Worm (Caenorhabditis elegans): Measurements from ENCODE around the gene gpa-18.

The gpa-18 gene

ce11 chrIV:5209390-5209789 is 14.0 kb upstream of the gpa-18 start, which contains the start of the genes Y59E9AL.36 and nbet-1 (continued):
- TF ChIP-seq snpc-4 (GFP tag; optimal IDR thresholded peaks at IDR 0.05) (peak; percentile 75), snpc-4 (tag; optimal IDR thresholded peaks at IDR 0.05) (peak in 3 of 4 experiments; percentile 90 to 92 (median 92)), nfyb-1 (GFP tag; IDR thresholded peaks at IDR 0.05) (no peak), mcd-1 (GFP tag; IDR thresholded peaks at IDR 0.05) (peak; percentile 94), T26A5.8 (tag; optimal IDR thresholded peaks at IDR 0.05) (no peak), gei-17 (GFP tag; optimal IDR thresholded peaks at IDR 0.05) (no peak), pbrm-1 (GFP tag; IDR thresholded peaks at IDR 0.05) (peak; percentile 52; the same call in 1 of the 2 replicates), efl-1 (GFP tag; optimal IDR thresholded peaks at IDR 0.05) (peak; percentile 67), B0336.3 (GFP tag; IDR thresholded peaks at IDR 0.05) (peak; percentile 65), nhr-80 (tag; optimal IDR thresholded peaks at IDR 0.05) (peak; percentile 27), ceh-100 (GFP tag; IDR thresholded peaks at IDR 0.05) (no peak), hmg-1.2 (GFP tag; IDR thresholded peaks at IDR 0.05) (peak; percentile 49), tbx-9 (tag; optimal IDR thresholded peaks at IDR 0.05; ENCODE audit: borderline replicate concordance) (no peak), F23B12.7 (tag; optimal IDR thresholded peaks at IDR 0.05; ENCODE audit: insufficient read depth) (peak; percentile 72), let-607 (tag; optimal IDR thresholded peaks at IDR 0.05) (peak; percentile 95 to 97), hsf-1 (GFP tag; IDR thresholded peaks at IDR 0.05) (no peak), C17E4.6 (GFP tag; IDR thresholded peaks at IDR 0.05) (0 out of 2 replicates have a peak, but pooled peaks have one; percentile 14), ama-1 (optimal IDR thresholded peaks at IDR 0.05) (no peak), ama-1 (GFP tag; optimal IDR thresholded peaks at IDR 0.05) (peak in 1 of 2 experiments; percentile 3), F33H1.4 (GFP tag; IDR thresholded peaks at IDR 0.05) (peak; percentile 60; the same call in 1 of the 2 replicates), nfya-1 (tag; optimal IDR thresholded peaks at IDR 0.05; ENCODE audit: borderline replicate concordance, insufficient read depth) (no peak), ceh-40 (GFP tag; IDR thresholded peaks at IDR 0.05) (no peak), ekl-4 (GFP tag; IDR thresholded peaks at IDR 0.05) (peak; percentile 59), K11D2.4 (GFP tag; IDR thresholded peaks at IDR 0.05) (peak; percentile 42; the same call in 1 of the 2 replicates), dox-1 (GFP tag; IDR thresholded peaks at IDR 0.05) (peak; percentile 86; the same call in 1 of the 2 replicates), sptf-2 (GFP tag; optimal IDR thresholded peaks at IDR 0.05) (peak; percentile 34), snpc-1.3 (tag; optimal IDR thresholded peaks at IDR 0.05; ENCODE audit: insufficient read depth) (peak; percentile 61), ceh-27 (GFP tag; optimal IDR thresholded peaks at IDR 0.05) (peak; percentile 41), dpl-1 (GFP tag; optimal IDR thresholded peaks at IDR 0.05) (peak; percentile 4), ZK185.1 (tag; optimal IDR thresholded peaks at IDR 0.05; ENCODE audit: poor library complexity, severe bottlenecking) (peak; percentile 56), D2030.7 (GFP tag; IDR thresholded peaks at IDR 0.05) (peak; percentile 48), tbp1 (GFP tag; optimal IDR thresholded peaks at IDR 0.05) (peak; percentile 67), egrh-3 (GFP tag; IDR thresholded peaks at IDR 0.05) (no peak)

- TF ChIP-seq C17E4.6 (GFP tag; IDR thresholded peaks at IDR 0.05) (no peak), ztf-22 (GFP tag; optimal IDR thresholded peaks at IDR 0.05) (no peak), Y53G8AR.9 (GFP tag; conservative IDR thresholded peaks at IDR 0.05) (no peak), attf-6 (GFP tag; IDR thresholded peaks at IDR 0.05) (0 out of 2 replicates have a peak, but pooled peaks have one; percentile 41), hrde-1 (tag; optimal IDR thresholded peaks at IDR 0.05; ENCODE audit: borderline replicate concordance) (peak; percentile 3), hmg-1.2 (GFP tag; IDR thresholded peaks at IDR 0.05) (no peak), ama-1 (optimal IDR thresholded peaks at IDR 0.05) (no peak), ama-1 (GFP tag; optimal IDR thresholded peaks at IDR 0.05) (peak in 1 of 2 experiments; percentile 22), Y79H2A.3 (GFP tag; conservative IDR thresholded peaks at IDR 0.05) (peak; percentile 75), snpc-4 (GFP tag; optimal IDR thresholded peaks at IDR 0.05) (no peak), snpc-4 (tag; optimal IDR thresholded peaks at IDR 0.05) (peak in 1 of 4 experiments; percentile 74), ekl-4 (GFP tag; IDR thresholded peaks at IDR 0.05) (0 out of 2 replicates have a peak, but pooled peaks have one; percentile 19)
Observed at ce11 chrIV:5206716-5207115, 11.3 kb upstream of the gpa-18 start.

Measured in whole organism, young adult.